Fruit fly (Drosophila melanogaster): ENCODE data around the gene mas.

DNA sequence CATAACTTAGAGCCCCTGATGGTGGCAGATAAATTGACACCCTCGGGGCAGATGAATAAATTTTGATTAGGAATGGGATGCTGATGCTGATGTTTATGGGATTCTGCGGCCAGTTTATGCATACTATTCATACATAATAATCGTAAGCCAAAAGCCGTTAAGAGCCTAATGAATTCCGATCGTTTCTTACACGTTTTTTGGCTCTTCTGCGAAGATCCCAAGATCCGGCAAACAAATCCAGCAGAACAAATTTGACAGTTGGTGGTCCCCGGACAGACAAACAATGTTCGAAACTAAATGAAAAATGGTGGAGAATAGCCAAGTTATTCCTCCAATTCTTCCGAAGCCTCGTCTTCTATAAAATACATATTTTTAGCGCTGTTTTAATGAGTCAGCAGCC lies 49.8 kb downstream of the mas start:
- TF ChIP-seq CTCF (optimal IDR thresholded peaks at IDR 0.05) (no peak), CG8478 (optimal IDR thresholded peaks at IDR 0.05) (no peak)
